Fruit fly (Drosophila melanogaster): ENCODE data around the gene Taf10.

Taf10 gene

dm6 chr2L:2804634-2805311, 37.1 kb downstream of the Taf10 start, which contains the start of gene daw (continued):
- peak; percentile 28 for TF ChIP-seq vri (GFP tag; optimal IDR thresholded peaks at IDR 0.05)
- TF ChIP-seq CG11762 (GFP tag; optimal IDR thresholded peaks at IDR 0.05; ENCODE audit: insufficient read depth): peak; percentile 12
- TF ChIP-seq Lpt (GFP tag; optimal IDR thresholded peaks at IDR 0.05): peak; percentile 6
- TF ChIP-seq cyc (GFP tag; optimal IDR thresholded peaks at IDR 0.05): no peak
- peak; percentile 10 for TF ChIP-seq Smox (GFP tag; optimal IDR thresholded peaks at IDR 0.05)
- no peak for TF ChIP-seq Gug (GFP tag; IDR thresholded peaks at IDR 0.05)
- peak; percentile 73 for TF ChIP-seq spab (GFP tag; optimal IDR thresholded peaks at IDR 0.05)
- peak; percentile 58 for TF ChIP-seq CG10669 (GFP tag; optimal IDR thresholded peaks at IDR 0.05)
- TF ChIP-seq CG6163 (GFP tag; IDR thresholded peaks at IDR 0.05): peak; percentile 60; the same call in 2 of the 3 replicates
- TF ChIP-seq esn (GFP tag; optimal IDR thresholded peaks at IDR 0.05): peak; percentile 2
- peak; percentile 52; the same call in 1 of the 3 replicates for TF ChIP-seq eg (GFP tag; IDR thresholded peaks at IDR 0.05)
- no peak for TF ChIP-seq acj6 (GFP tag; optimal IDR thresholded peaks at IDR 0.05)
- peak; percentile 84 to 88 for TF ChIP-seq ss (GFP tag; optimal IDR thresholded peaks at IDR 0.05)
- peak; percentile 89 for TF ChIP-seq svp (GFP tag)
- peak; percentile 38 for TF ChIP-seq Sox14 (GFP tag; optimal IDR thresholded peaks at IDR 0.05)
- TF ChIP-seq Hr38 (GFP tag; optimal IDR thresholded peaks at IDR 0.05): no peak
- no peak for TF ChIP-seq CG11902 (GFP tag; optimal IDR thresholded peaks at IDR 0.05)
- peak; percentile 72 for TF ChIP-seq CG3919 (GFP tag; optimal IDR thresholded peaks at IDR 0.05)
- no peak for TF ChIP-seq CG3032 (tag; optimal IDR thresholded peaks at IDR 0.05)
- no peak for TF ChIP-seq fkh (GFP tag; optimal IDR thresholded peaks at IDR 0.05)
- peak; percentile 83 for TF ChIP-seq Eip93F (GFP tag; optimal IDR thresholded peaks at IDR 0.05)
- TF ChIP-seq Hr4 (GFP tag; optimal IDR thresholded peaks at IDR 0.05): no peak
- TF ChIP-seq OdsH (GFP tag; optimal IDR thresholded peaks at IDR 0.05): no peak
- TF ChIP-seq Met (GFP tag; optimal IDR thresholded peaks at IDR 0.05): peak; percentile 38

- TF ChIP-seq CG11762 (GFP tag; optimal IDR thresholded peaks at IDR 0.05; ENCODE audit: insufficient read depth) (no peak), CG6276 (GFP tag; optimal IDR thresholded peaks at IDR 0.05) (peak; percentile 64), CG31627 (GFP tag; optimal IDR thresholded peaks at IDR 0.05) (no peak), fd59A (GFP tag; optimal IDR thresholded peaks at IDR 0.05) (no peak), CG9139 (GFP tag; optimal IDR thresholded peaks at IDR 0.05) (peak; percentile 87), fkh (GFP tag; optimal IDR thresholded peaks at IDR 0.05) (no peak), CG8632 (GFP tag; optimal IDR thresholded peaks at IDR 0.05) (no peak), Lpt (GFP tag; optimal IDR thresholded peaks at IDR 0.05) (peak; percentile 35), esn (GFP tag; optimal IDR thresholded peaks at IDR 0.05) (no peak), Eip78C (GFP tag) (peak; percentile 69), CG10631 (GFP tag; optimal IDR thresholded peaks at IDR 0.05) (no peak), CG34406 (GFP tag; optimal IDR thresholded peaks at IDR 0.05) (no peak), ss (GFP tag; optimal IDR thresholded peaks at IDR 0.05) (peak; percentile 90 to 91), CG6854 (GFP tag; optimal IDR thresholded peaks at IDR 0.05) (peak; percentile 70), CG32006 (GFP tag; optimal IDR thresholded peaks at IDR 0.05) (peak; percentile 9), CG8319 (GFP tag; optimal IDR thresholded peaks at IDR 0.05) (peak; percentile 22), CG15336 (GFP tag; IDR thresholded peaks at IDR 0.05) (no peak), Eip75B (GFP tag; optimal IDR thresholded peaks at IDR 0.05) (peak; percentile 19), CG6808 (GFP tag; optimal IDR thresholded peaks at IDR 0.05) (peak; percentile 82), Ets21C (GFP tag; optimal IDR thresholded peaks at IDR 0.05) (no peak), CG11902 (GFP tag; optimal IDR thresholded peaks at IDR 0.05) (no peak), CG1621 (tag; optimal IDR thresholded peaks at IDR 0.05) (peak; percentile 71), Hr4 (GFP tag; optimal IDR thresholded peaks at IDR 0.05) (no peak), Hr38 (GFP tag; optimal IDR thresholded peaks at IDR 0.05) (no peak), Sox102F (GFP tag; optimal IDR thresholded peaks at IDR 0.05) (no peak), acj6 (GFP tag; optimal IDR thresholded peaks at IDR 0.05) (peak; percentile 15), salr (GFP tag; optimal IDR thresholded peaks at IDR 0.05) (no peak), eg (GFP tag; IDR thresholded peaks at IDR 0.05) (no peak), Sox15 (GFP tag; optimal IDR thresholded peaks at IDR 0.05) (no peak), CG4318 (GFP tag; optimal IDR thresholded peaks at IDR 0.05) (no peak), lz (GFP tag; optimal IDR thresholded peaks at IDR 0.05) (no peak), Gug (GFP tag; IDR thresholded peaks at IDR 0.05) (no peak), CG7368 (GFP tag; optimal IDR thresholded peaks at IDR 0.05) (peak; percentile 7), CG3919 (GFP tag; optimal IDR thresholded peaks at IDR 0.05) (peak; percentile 55), spab (GFP tag; optimal IDR thresholded peaks at IDR 0.05) (peak; percentile 68), achi (GFP tag; optimal IDR thresholded peaks at IDR 0.05) (peak; percentile 20)
Observed at dm6 chr2L:2806190-2806763, 38.6 kb downstream of the Taf10 start.
